Fruit fly (Drosophila melanogaster) whole organism, embryonic: Measurements from ENCODE around the gene Hsp70Ba.
A peak's percentile ranks its signal among the peaks of the same experiment; 100 is the strongest.

Experiments used
- Adf1 ChIP-seq: fragments of 200-800 bp; sonication (Bioruptor generic); IDR thresholded peaks from 2 replicates; pipeline ENCODE4 v1.3.6; 2022; ENCODE audit warnings: missing biosample characterization, missing genetic modification characterization
- BtbVII ChIP-seq: fragments of 200-800 bp; sonication (Bioruptor generic); optimal IDR thresholded peaks from 3 replicates; lab custom pipeline; 2017; ENCODE audit warnings: missing biosample characterization, mild to moderate bottlenecking, missing genetic modification characterization
- C15 ChIP-seq: fragments of 200-800 bp; sonication (Bioruptor generic); IDR thresholded peaks from 3 replicates; pipeline ENCODE4 v1.3.6; 2022; ENCODE audit warnings: missing biosample characterization, missing genetic modification characterization
- CG10209 ChIP-seq: fragments of 200-800 bp; sonication (Bioruptor generic); optimal IDR thresholded peaks from 3 replicates; lab custom pipeline; 2017; ENCODE audit warnings: missing biosample characterization, mild to moderate bottlenecking, missing genetic modification characterization, missing genetic modification reagents
- CG10274 ChIP-seq: fragments of 200-800 bp; sonication (Bioruptor generic); optimal IDR thresholded peaks from 3 replicates; lab custom pipeline; 2017; ENCODE audit warnings: missing biosample characterization, mild to moderate bottlenecking, missing genetic modification characterization
- CG10462 ChIP-seq: fragments of 200-800 bp; sonication (Bioruptor generic); optimal IDR thresholded peaks from 2 replicates; lab custom pipeline; 2016; ENCODE audit warnings: missing biosample characterization, missing genetic modification characterization
- CG13424 ChIP-seq: fragments of 200-800 bp; sonication (Bioruptor generic); optimal IDR thresholded peaks from 2 replicates; lab custom pipeline; 2019; ENCODE audit warnings: missing biosample characterization, mild to moderate bottlenecking, missing genetic modification characterization, moderate library complexity
- CG14860 ChIP-seq: fragments of 200-800 bp; sonication (Bioruptor generic); IDR thresholded peaks from 3 replicates; pipeline ENCODE4 v1.3.6; 2022; ENCODE audit warnings: missing biosample characterization, missing genetic modification characterization; ENCODE audit not compliant: partially characterized antibody
- CG15514 ChIP-seq: fragments of 200-800 bp; sonication (Bioruptor generic); optimal IDR thresholded peaks from 3 replicates; lab custom pipeline; 2017; ENCODE audit warnings: missing biosample characterization, missing genetic modification characterization, mild to moderate bottlenecking, moderate library complexity, missing genetic modification reagents
- CG1602 ChIP-seq: fragments of 200-800 bp; sonication (Bioruptor generic); optimal IDR thresholded peaks from 3 replicates; lab custom pipeline; 2016; ENCODE audit warnings: missing biosample characterization, missing genetic modification characterization
- CG16779 ChIP-seq: fragments of 200-800 bp; sonication (Bioruptor generic); IDR thresholded peaks from 2 replicates; pipeline ENCODE4 v1.3.6; 2022; ENCODE audit warnings: missing biosample characterization, missing genetic modification characterization
- CG17359 ChIP-seq: fragments of 200-800 bp; sonication (Bioruptor generic); optimal IDR thresholded peaks from 3 replicates; lab custom pipeline; 2018; ENCODE audit warnings: missing biosample characterization, mild to moderate bottlenecking, missing genetic modification characterization, moderate library complexity
- CG17385 ChIP-seq: fragments of 200-800 bp; sonication (Bioruptor generic); optimal IDR thresholded peaks from 3 replicates; lab custom pipeline; 2018; ENCODE audit warnings: missing biosample characterization, mild to moderate bottlenecking, missing genetic modification characterization
- CG17829 ChIP-seq: fragments of 200-800 bp; optimal IDR thresholded peaks from 2 replicates; lab custom pipeline; 2019; ENCODE audit warnings: missing biosample characterization, mild to moderate bottlenecking, missing genetic modification characterization, moderate library complexity
- CG18764 ChIP-seq: fragments of 200-800 bp; sonication (Bioruptor generic); optimal IDR thresholded peaks from 3 replicates; lab custom pipeline; 2016; ENCODE audit warnings: missing biosample characterization, missing genetic modification characterization
- CG33213 ChIP-seq: fragments of 200-800 bp; sonication (Bioruptor generic); optimal IDR thresholded peaks from 3 replicates; lab custom pipeline; 2016; ENCODE audit warnings: missing biosample characterization, missing genetic modification characterization
- CG34376 ChIP-seq: fragments of 200-800 bp; sonication (Bioruptor generic); optimal IDR thresholded peaks from 2 replicates; lab custom pipeline; 2018; ENCODE audit warnings: missing biosample characterization, mild to moderate bottlenecking, missing genetic modification characterization
- CG6175 ChIP-seq: fragments of 200-800 bp; sonication (Bioruptor generic); IDR thresholded peaks from 3 replicates; pipeline ENCODE4 v1.3.6; 2022; ENCODE audit warnings: missing biosample characterization, missing genetic modification characterization
- CG6654 ChIP-seq: fragments of 200-800 bp; sonication (Bioruptor generic); optimal IDR thresholded peaks from 2 replicates; lab custom pipeline; 2017; ENCODE audit warnings: missing biosample characterization, mild to moderate bottlenecking, missing genetic modification characterization
- CG7357 ChIP-seq: fragments of 200-800 bp; sonication (Bioruptor generic); IDR thresholded peaks from 3 replicates; pipeline ENCODE4 v1.3.6; 2022; ENCODE audit warnings: missing biosample characterization, missing genetic modification characterization
- CG7987 ChIP-seq: fragments of 200-800 bp; sonication (Bioruptor generic); optimal IDR thresholded peaks from 2 replicates; lab custom pipeline; 2018; ENCODE audit warnings: missing biosample characterization, mild to moderate bottlenecking, missing genetic modification characterization, moderate library complexity
- CG8388 ChIP-seq: fragments of 200-800 bp; sonication (Bioruptor generic); optimal IDR thresholded peaks from 2 replicates; lab custom pipeline; 2019; ENCODE audit warnings: missing biosample characterization, mild to moderate bottlenecking, missing genetic modification characterization, moderate library complexity
- HLH54F ChIP-seq: fragments of 200-800 bp; sonication (Bioruptor generic); optimal IDR thresholded peaks from 3 replicates; lab custom pipeline; 2016; ENCODE audit warnings: missing biosample characterization, missing genetic modification characterization
- Hr3 ChIP-seq: fragments of 200-800 bp; sonication (Bioruptor generic); optimal IDR thresholded peaks from 3 replicates; lab custom pipeline; 2016; ENCODE audit warnings: missing biosample characterization, missing genetic modification characterization
- MBD-R2 ChIP-seq: fragments of 200-800 bp; sonication (Bioruptor generic); IDR thresholded peaks from 2 replicates; pipeline ENCODE4 v1.3.6; 2022; ENCODE audit warnings: missing biosample characterization, missing genetic modification characterization
- Med ChIP-seq: fragments of 200-800 bp; sonication (Bioruptor generic); peaks from one replicate; lab custom pipeline; 2016; ENCODE audit warnings: missing biosample characterization, missing genetic modification characterization, mild to moderate bottlenecking, inconsistent platforms, moderate library complexity
- Nf-YC ChIP-seq: fragments of 200-800 bp; optimal IDR thresholded peaks from 3 replicates; lab custom pipeline; 2019; ENCODE audit warnings: missing biosample characterization, mild to moderate bottlenecking, missing genetic modification characterization, moderate library complexity
- PHDP ChIP-seq: fragments of 200-800 bp; sonication (Bioruptor generic); optimal IDR thresholded peaks from 3 replicates; lab custom pipeline; 2018; ENCODE audit warnings: missing biosample characterization, mild to moderate bottlenecking, missing genetic modification characterization, moderate library complexity
- Sox102F ChIP-seq: fragments of 200-800 bp; sonication (Bioruptor generic); optimal IDR thresholded peaks from 2 replicates; lab custom pipeline; 2018; ENCODE audit warnings: missing biosample characterization, mild to moderate bottlenecking, missing genetic modification characterization, moderate library complexity
- Xbp1 ChIP-seq: fragments of 200-800 bp; sonication (Bioruptor generic); optimal IDR thresholded peaks from 3 replicates; lab custom pipeline; 2016; ENCODE audit warnings: missing biosample characterization, mild to moderate bottlenecking, missing genetic modification characterization
- aop ChIP-seq: fragments of 200-800 bp; sonication (Bioruptor generic); IDR thresholded peaks from 2 replicates; pipeline ENCODE4 v1.3.6; 2022; ENCODE audit warnings: missing biosample characterization, missing genetic modification characterization
- chm ChIP-seq: fragments of 200-800 bp; sonication (Bioruptor generic); IDR thresholded peaks from 2 replicates; pipeline ENCODE4 v1.3.6; 2022; ENCODE audit warnings: missing biosample characterization, missing genetic modification characterization
- chn ChIP-seq: fragments of 200-800 bp; sonication (Bioruptor generic); optimal IDR thresholded peaks from 2 replicates; lab custom pipeline; 2016; ENCODE audit warnings: missing biosample characterization, missing genetic modification characterization
- crp ChIP-seq, 2 experiments: fragments of 200-800 bp; sonication (Bioruptor generic); optimal IDR thresholded peaks; 2 replicates in 1 of 2; 3 replicates in 1 of 2; lab custom pipeline; 2017; ENCODE audit warnings: missing biosample characterization in 2 of 2, missing genetic modification characterization in 2 of 2, mild to moderate bottlenecking in 1 of 2, moderate library complexity in 1 of 2
- dati ChIP-seq: fragments of 200-800 bp; sonication (Bioruptor generic); IDR thresholded peaks from 2 replicates; pipeline ENCODE4 v1.3.6; 2022; ENCODE audit warnings: missing biosample characterization, missing genetic modification characterization
- disco-r ChIP-seq: fragments of 200-800 bp; sonication (Bioruptor generic); optimal IDR thresholded peaks from 2 replicates; lab custom pipeline; 2016; ENCODE audit warnings: missing biosample characterization, missing genetic modification characterization
- dm ChIP-seq: fragments of 200-800 bp; sonication (Bioruptor generic); optimal IDR thresholded peaks from 3 replicates; lab custom pipeline; 2016; ENCODE audit warnings: missing biosample characterization, missing genetic modification characterization
- dysf ChIP-seq: fragments of 200-800 bp; sonication (Bioruptor generic); IDR thresholded peaks from 3 replicates; pipeline ENCODE4 v1.3.6; 2022; ENCODE audit warnings: missing biosample characterization, missing genetic modification characterization
- eyg ChIP-seq: fragments of 200-800 bp; sonication (Bioruptor generic); optimal IDR thresholded peaks from 3 replicates; lab custom pipeline; 2016; ENCODE audit warnings: missing biosample characterization, missing genetic modification characterization
- gfzf ChIP-seq: fragments of 200-800 bp; sonication (Bioruptor generic); optimal IDR thresholded peaks from 2 replicates; lab custom pipeline; 2016; ENCODE audit warnings: missing biosample characterization, mild to moderate bottlenecking, missing genetic modification characterization, moderate library complexity
- gsb-n ChIP-seq: fragments of 200-800 bp; sonication (Bioruptor generic); optimal IDR thresholded peaks from 3 replicates; lab custom pipeline; 2018; ENCODE audit warnings: missing biosample characterization, mild to moderate bottlenecking, missing genetic modification characterization
- hkb ChIP-seq, 2 experiments: fragments of 200-800 bp in 1 of 2; fragments of >200 bp in 1 of 2; sonication (Bioruptor generic) in 1 of 2; IDR thresholded peaks in 1 of 2; optimal IDR thresholded peaks in 1 of 2; 2 replicates each; pipeline versions ENCODE4 v1.3.6 to Lab custom; 2017 to 2022; ENCODE audit warnings: missing biosample characterization in 1 of 2, missing genetic modification characterization in 1 of 2
- hth ChIP-seq: fragments of >200 bp; optimal IDR thresholded peaks from 2 replicates; lab custom pipeline; 2017; ENCODE audit warnings: inconsistent platforms
- insv ChIP-seq, 2 experiments: fragments of 200-800 bp; sonication (Bioruptor generic); optimal IDR thresholded peaks; 3 replicates each; lab custom pipeline; 2016 to 2018; ENCODE audit warnings: missing biosample characterization in 2 of 2, missing genetic modification characterization in 2 of 2
- lmd ChIP-seq: fragments of 200-800 bp; sonication (Bioruptor generic); IDR thresholded peaks from 2 replicates; pipeline ENCODE4 v1.3.6; 2022; ENCODE audit warnings: missing biosample characterization, missing genetic modification characterization
- maf-S ChIP-seq: fragments of 200-800 bp; sonication (Bioruptor generic); optimal IDR thresholded peaks from 2 replicates; lab custom pipeline; 2016; ENCODE audit warnings: missing biosample characterization, missing genetic modification characterization
- pita ChIP-seq: fragments of 200-800 bp; sonication (Bioruptor generic); optimal IDR thresholded peaks from 2 replicates; lab custom pipeline; 2017; ENCODE audit warnings: missing biosample characterization, mild to moderate bottlenecking, missing genetic modification characterization
- pum ChIP-seq: fragments of 200-800 bp; sonication (Bioruptor generic); optimal IDR thresholded peaks from 2 replicates; lab custom pipeline; 2016; ENCODE audit warnings: missing biosample characterization, missing genetic modification characterization
- sr ChIP-seq: fragments of 200-800 bp; sonication (Bioruptor generic); IDR thresholded peaks from 3 replicates; pipeline ENCODE4 v1.3.6; 2022; ENCODE audit warnings: missing biosample characterization, missing genetic modification characterization
- tap ChIP-seq: fragments of 200-800 bp; optimal IDR thresholded peaks from 3 replicates; lab custom pipeline; 2019; ENCODE audit warnings: missing biosample characterization, mild to moderate bottlenecking, missing genetic modification characterization, moderate library complexity
- tx ChIP-seq: fragments of 200-800 bp; sonication (Bioruptor generic); optimal IDR thresholded peaks from 2 replicates; lab custom pipeline; 2016; ENCODE audit warnings: missing biosample characterization, missing genetic modification characterization

Hsp70Ba gene

dm6 chr3R:12459879-12460522, 7.6 kb downstream of the Hsp70Ba start, which contains the start of the genes CG5961 and Polr3C (continued):
- no peak for TF ChIP-seq CG17385 (GFP tag; lab: Kevin White, UChicago)
- TF ChIP-seq MBD-R2: peak; percentile 69
- TF ChIP-seq aop (GFP tag; lab: Robert Waterston, UW): no peak
- TF ChIP-seq dati (GFP tag; lab: Robert Waterston, UW): no peak
- TF ChIP-seq hkb (optimal IDR thresholded peaks at IDR 0.05; lab: Kevin White, UChicago): no peak
- no peak for TF ChIP-seq hkb (GFP tag; IDR thresholded peaks at IDR 0.05; lab: Robert Waterston, UW)
- TF ChIP-seq C15 (GFP tag; lab: Robert Waterston, UW): no peak
- TF ChIP-seq chm (GFP tag; lab: Robert Waterston, UW): no peak
- TF ChIP-seq CG1602 (GFP tag; lab: Kevin White, UChicago): no peak
- no peak for TF ChIP-seq hth (lab: Kevin White, UChicago)
- TF ChIP-seq CG6654 (GFP tag; lab: Kevin White, UChicago): no peak
- no peak for TF ChIP-seq CG17359 (tag; lab: Kevin White, UChicago)
- TF ChIP-seq eyg (GFP tag; lab: Kevin White, UChicago): no peak
- no peak for TF ChIP-seq CG14860 (GFP tag; lab: Robert Waterston, UW)
- peak; percentile 10 for TF ChIP-seq CG17829 (tag; lab: Kevin White, UChicago)
- no peak for TF ChIP-seq CG6175
- TF ChIP-seq PHDP (tag; lab: Kevin White, UChicago): no peak
- TF ChIP-seq CG13424 (tag; lab: Kevin White, UChicago): no peak
- no peak for TF ChIP-seq chn (GFP tag; lab: Kevin White, UChicago)
- TF ChIP-seq maf-S (GFP tag; lab: Kevin White, UChicago): no peak
- TF ChIP-seq Xbp1: no peak
- no peak for TF ChIP-seq pita
- TF ChIP-seq Nf-YC (tag; lab: Kevin White, UChicago): no peak
- TF ChIP-seq CG8388: no peak
- no peak for TF ChIP-seq CG33213 (GFP tag; lab: Kevin White, UChicago)
- TF ChIP-seq insv (GFP tag; optimal IDR thresholded peaks at IDR 0.05; lab: Kevin White, UChicago): peak in 1 of 2 experiments; percentile 38
- no peak for TF ChIP-seq tap (tag; lab: Kevin White, UChicago)
- TF ChIP-seq dm (GFP tag; lab: Kevin White, UChicago): no peak
- TF ChIP-seq HLH54F: no peak
- TF ChIP-seq CG10462 (GFP tag; lab: Kevin White, UChicago): no peak
- no peak for TF ChIP-seq tx (GFP tag; lab: Kevin White, UChicago)
- no peak for TF ChIP-seq CG16779 (GFP tag; lab: Robert Waterston, UW)
- TF ChIP-seq BtbVII: no peak
- no peak for TF ChIP-seq gsb-n (tag; lab: Kevin White, UChicago)
- no peak for TF ChIP-seq CG7357 (GFP tag; lab: Robert Waterston, UW)
- no peak for TF ChIP-seq sr
- TF ChIP-seq Med: peak; percentile 74
- peak; percentile 71 for TF ChIP-seq gfzf (GFP tag; lab: Kevin White, UChicago)
- no peak for TF ChIP-seq CG18764 (GFP tag; lab: Kevin White, UChicago)
- no peak for TF ChIP-seq CG7987
- TF ChIP-seq disco-r (GFP tag; lab: Kevin White, UChicago): no peak
- TF ChIP-seq crp (GFP tag; optimal IDR thresholded peaks at IDR 0.05; lab: Kevin White, UChicago): peak; percentile 18 to 93
- no peak for TF ChIP-seq lmd
- no peak for TF ChIP-seq CG10274 (GFP tag; lab: Kevin White, UChicago)
- TF ChIP-seq CG34376 (GFP tag; lab: Kevin White, UChicago): peak; percentile 24
- peak; percentile 70 for TF ChIP-seq CG15514 (GFP tag; lab: Kevin White, UChicago)
- TF ChIP-seq dysf: no peak
- no peak for TF ChIP-seq pum (GFP tag; lab: Kevin White, UChicago)
- no peak for TF ChIP-seq Hr3 (GFP tag; lab: Kevin White, UChicago)
- no peak for TF ChIP-seq CG10209 (GFP tag; lab: Kevin White, UChicago)
- TF ChIP-seq Sox102F (GFP tag; lab: Kevin White, UChicago): no peak
- no peak for TF ChIP-seq Adf1
